Fruit fly (Drosophila melanogaster) whole organism, embryonic: ENCODE measurements around the gene CG17327.
A peak's percentile ranks its signal among the peaks of the same experiment; 100 is the strongest.

Source experiments
- Blimp-1 ChIP-seq: fragments of 200-800 bp; sonication (Bioruptor generic); optimal IDR thresholded peaks from 3 replicates; lab custom pipeline; 2018; ENCODE audit warnings: missing biosample characterization, missing genetic modification characterization, mild to moderate bottlenecking, moderate library complexity, missing genetic modification reagents
- CG14050 ChIP-seq: fragments of 200-800 bp; sonication (Bioruptor generic); IDR thresholded peaks from 3 replicates; pipeline ENCODE4 v1.3.6; 2022; ENCODE audit warnings: missing biosample characterization, missing genetic modification characterization
- CG15269 ChIP-seq: fragments of 200-800 bp; sonication (Bioruptor generic); optimal IDR thresholded peaks from 2 replicates; lab custom pipeline; 2018; ENCODE audit warnings: missing biosample characterization, mild to moderate bottlenecking, missing genetic modification characterization, moderate library complexity
- CG1603 ChIP-seq: fragments of 200-800 bp; sonication (Bioruptor generic); optimal IDR thresholded peaks from 2 replicates; lab custom pipeline; 2019; ENCODE audit warnings: missing biosample characterization, mild to moderate bottlenecking, missing genetic modification characterization, moderate library complexity
- CG2199 ChIP-seq: fragments of 200-800 bp; sonication (Bioruptor generic); IDR thresholded peaks from 3 replicates; pipeline ENCODE4 v1.3.6; 2022; ENCODE audit warnings: missing biosample characterization, missing genetic modification characterization
- CG2712 ChIP-seq: fragments of 200-800 bp; optimal IDR thresholded peaks from 3 replicates; lab custom pipeline; 2019; ENCODE audit warnings: missing biosample characterization, mild to moderate bottlenecking, missing genetic modification characterization, moderate library complexity
- CG34376 ChIP-seq: fragments of 200-800 bp; sonication (Bioruptor generic); optimal IDR thresholded peaks from 2 replicates; lab custom pipeline; 2018; ENCODE audit warnings: missing biosample characterization, mild to moderate bottlenecking, missing genetic modification characterization
- CG34422 ChIP-seq: fragments of 200-800 bp; sonication (Bioruptor generic); IDR thresholded peaks from 3 replicates; pipeline ENCODE4 v1.3.6; 2022; ENCODE audit warnings: missing biosample characterization, missing genetic modification characterization
- CG5953 ChIP-seq: fragments of 200-800 bp; sonication (Bioruptor generic); IDR thresholded peaks from 2 replicates; pipeline ENCODE4 v1.3.6; 2022; ENCODE audit warnings: missing biosample characterization, missing genetic modification characterization
- CG6272 ChIP-seq: fragments of 200-800 bp; sonication (Bioruptor generic); IDR thresholded peaks from 2 replicates; pipeline ENCODE4 v1.3.6; 2022; ENCODE audit warnings: missing biosample characterization, missing genetic modification characterization
- CG8290 ChIP-seq, 3 experiments: fragments of 200-800 bp; sonication (Bioruptor generic); optimal IDR thresholded peaks; 2 replicates each; lab custom pipeline; 2016 to 2019; ENCODE audit warnings: missing biosample characterization in 3 of 3, missing genetic modification characterization in 3 of 3, mild to moderate bottlenecking in 2 of 3, moderate library complexity in 1 of 3
- CG9215 ChIP-seq: fragments of 200-800 bp; sonication (Bioruptor generic); IDR thresholded peaks from 2 replicates; pipeline ENCODE4 v1.3.6; 2022; ENCODE audit warnings: missing biosample characterization, missing genetic modification characterization
- Deaf1 ChIP-seq: fragments of 200-800 bp; optimal IDR thresholded peaks from 3 replicates; lab custom pipeline; 2019; ENCODE audit warnings: missing biosample characterization, mild to moderate bottlenecking, missing genetic modification characterization, moderate library complexity
- Dll ChIP-seq: fragments of 200-800 bp; sonication (Bioruptor generic); IDR thresholded peaks from 4 replicates; pipeline ENCODE4 v1.3.6; 2022; ENCODE audit warnings: missing biosample characterization, missing genetic modification characterization; ENCODE audit not compliant: partially characterized antibody
- Dp ChIP-seq: fragments of 200-800 bp; sonication (Bioruptor generic); optimal IDR thresholded peaks from 2 replicates; lab custom pipeline; 2018; ENCODE audit warnings: missing biosample characterization, mild to moderate bottlenecking, missing genetic modification characterization, moderate library complexity
- Drgx ChIP-seq: fragments of 200-800 bp; sonication (Bioruptor generic); IDR thresholded peaks from 2 replicates; pipeline ENCODE4 v1.3.6; 2022; ENCODE audit warnings: missing biosample characterization, missing genetic modification characterization
- GATAe ChIP-seq: fragments of 200-800 bp; sonication (Bioruptor generic); conservative IDR thresholded peaks from 2 replicates; pipeline ENCODE4 v1.3.6; 2022; ENCODE audit warnings: missing biosample characterization, missing genetic modification characterization
- Med ChIP-seq: fragments of 200-800 bp; sonication (Bioruptor generic); peaks from one replicate; lab custom pipeline; 2016; ENCODE audit warnings: missing biosample characterization, missing genetic modification characterization, mild to moderate bottlenecking, inconsistent platforms, moderate library complexity
- Pdp1 ChIP-seq, 2 experiments: fragments of 200-800 bp; sonication (Bioruptor generic); optimal IDR thresholded peaks; 3 replicates each; lab custom pipeline; 2016; ENCODE audit warnings: missing biosample characterization in 2 of 2, missing genetic modification characterization in 2 of 2, mild to moderate bottlenecking in 1 of 2, moderate library complexity in 1 of 2
- Ptx1 ChIP-seq: fragments of 200-800 bp; sonication (Bioruptor generic); IDR thresholded peaks from 2 replicates; pipeline ENCODE4 v1.3.6; 2022; ENCODE audit warnings: missing biosample characterization, missing genetic modification characterization
- Rfx ChIP-seq: fragments of 200-800 bp; sonication (Bioruptor generic); IDR thresholded peaks from 2 replicates; pipeline ENCODE4 v1.3.6; 2022; ENCODE audit warnings: missing biosample characterization, missing genetic modification characterization
- Sox102F ChIP-seq: fragments of 200-800 bp; sonication (Bioruptor generic); optimal IDR thresholded peaks from 2 replicates; lab custom pipeline; 2018; ENCODE audit warnings: missing biosample characterization, mild to moderate bottlenecking, missing genetic modification characterization, moderate library complexity
- Ssrp ChIP-seq: fragments of 200-800 bp; sonication (Bioruptor generic); optimal IDR thresholded peaks from 2 replicates; lab custom pipeline; 2018; ENCODE audit warnings: missing biosample characterization, mild to moderate bottlenecking, missing genetic modification characterization, moderate library complexity
- ara ChIP-seq: fragments of 200-800 bp; sonication (Bioruptor generic); IDR thresholded peaks from 2 replicates; pipeline ENCODE4 v1.3.6; 2022; ENCODE audit warnings: missing biosample characterization, missing genetic modification characterization
- crol ChIP-seq: fragments of 200-800 bp; sonication (Bioruptor generic); IDR thresholded peaks from 2 replicates; pipeline ENCODE4 v1.3.6; 2022; ENCODE audit warnings: missing biosample characterization, missing genetic modification characterization
- cwo ChIP-seq: fragments of 200-800 bp; sonication (Bioruptor generic); optimal IDR thresholded peaks from 3 replicates; lab custom pipeline; 2017; ENCODE audit warnings: missing biosample characterization, missing genetic modification characterization, mild to moderate bottlenecking, moderate library complexity, missing genetic modification reagents
- danr ChIP-seq: fragments of 200-800 bp; sonication (Bioruptor generic); IDR thresholded peaks from 2 replicates; pipeline ENCODE4 v1.3.6; 2022; ENCODE audit warnings: missing biosample characterization, missing genetic modification characterization
- dmrt99B ChIP-seq: fragments of 200-800 bp; sonication (Bioruptor generic); optimal IDR thresholded peaks from 2 replicates; lab custom pipeline; 2018; ENCODE audit warnings: missing biosample characterization, mild to moderate bottlenecking, missing genetic modification characterization, moderate library complexity
- fd102C ChIP-seq: fragments of 200-800 bp; sonication (Bioruptor generic); optimal IDR thresholded peaks from 2 replicates; lab custom pipeline; 2018; ENCODE audit warnings: missing biosample characterization, mild to moderate bottlenecking, missing genetic modification characterization, moderate library complexity
- jing ChIP-seq: fragments of 200-800 bp; sonication (Bioruptor generic); optimal IDR thresholded peaks from 2 replicates; lab custom pipeline; 2018; ENCODE audit warnings: missing biosample characterization, mild to moderate bottlenecking, missing genetic modification characterization
- lab ChIP-seq: fragments of 200-800 bp; sonication (Bioruptor generic); optimal IDR thresholded peaks from 3 replicates; lab custom pipeline; 2017; ENCODE audit warnings: missing biosample characterization, missing genetic modification characterization, mild to moderate bottlenecking, moderate library complexity, missing genetic modification reagents
- lov ChIP-seq, 2 experiments: fragments of 200-800 bp in 1 of 2; fragments of >200 bp in 1 of 2; sonication (Bioruptor generic) in 1 of 2; IDR thresholded peaks in 1 of 2; optimal IDR thresholded peaks in 1 of 2; 2 replicates in 1 of 2; 3 replicates in 1 of 2; pipeline versions ENCODE4 v1.3.6 to Lab custom; 2017 to 2022; ENCODE audit warnings: missing biosample characterization in 1 of 2, missing genetic modification characterization in 1 of 2
- prd ChIP-seq, 3 experiments: fragments of >200 bp in 2 of 3; fragments of 200-800 bp in 1 of 3; sonication (Bioruptor generic) in 1 of 3; optimal IDR thresholded peaks in 2 of 3; IDR thresholded peaks in 1 of 3; 2 replicates in 2 of 3; 3 replicates in 1 of 3; pipeline versions ENCODE4 v1.3.6 to Lab custom; 2017 to 2022; ENCODE audit warnings: missing biosample characterization in 1 of 3, missing genetic modification characterization in 1 of 3
- sc ChIP-seq, 3 experiments: fragments of >200 bp in 2 of 3; fragments of 200-800 bp in 1 of 3; sonication (Bioruptor generic) in 1 of 3; optimal IDR thresholded peaks; 2 replicates in 2 of 3; 3 replicates in 1 of 3; lab custom pipeline; 2017; ENCODE audit warnings: mild to moderate bottlenecking in 1 of 3, missing biosample characterization in 1 of 3, missing genetic modification characterization in 1 of 3, missing genetic modification reagents in 1 of 3
- sens ChIP-seq: fragments of 200-800 bp; sonication (Bioruptor generic); peaks from one replicate; lab custom pipeline; 2016; ENCODE audit warnings: missing biosample characterization, missing genetic modification characterization
- ssp ChIP-seq: fragments of 200-800 bp; sonication (Bioruptor generic); IDR thresholded peaks from 2 replicates; pipeline ENCODE4 v1.3.6; 2022; ENCODE audit warnings: missing biosample characterization, missing genetic modification characterization
- tin ChIP-seq: fragments of 200-800 bp; sonication (Bioruptor generic); optimal IDR thresholded peaks from 3 replicates; lab custom pipeline; 2016; ENCODE audit warnings: missing biosample characterization, missing genetic modification characterization
- tll ChIP-seq, 2 experiments: fragments of 200-800 bp in 1 of 2; fragments of >200 bp in 1 of 2; sonication (Bioruptor generic) in 1 of 2; optimal IDR thresholded peaks; 2 replicates each; lab custom pipeline; 2017 to 2019; ENCODE audit warnings: missing biosample characterization in 2 of 2, missing genetic modification characterization in 2 of 2, mild to moderate bottlenecking in 1 of 2, moderate library complexity in 1 of 2
- toy ChIP-seq: fragments of 200-800 bp; sonication (Bioruptor generic); IDR thresholded peaks from 2 replicates; pipeline ENCODE4 v1.3.6; 2022; ENCODE audit warnings: missing biosample characterization, missing genetic modification characterization
- twi ChIP-seq: fragments of 200-800 bp; optimal IDR thresholded peaks from 2 replicates; lab custom pipeline; 2019; ENCODE audit warnings: missing biosample characterization, mild to moderate bottlenecking, missing genetic modification characterization, moderate library complexity

The CG17327 gene

DNA sequence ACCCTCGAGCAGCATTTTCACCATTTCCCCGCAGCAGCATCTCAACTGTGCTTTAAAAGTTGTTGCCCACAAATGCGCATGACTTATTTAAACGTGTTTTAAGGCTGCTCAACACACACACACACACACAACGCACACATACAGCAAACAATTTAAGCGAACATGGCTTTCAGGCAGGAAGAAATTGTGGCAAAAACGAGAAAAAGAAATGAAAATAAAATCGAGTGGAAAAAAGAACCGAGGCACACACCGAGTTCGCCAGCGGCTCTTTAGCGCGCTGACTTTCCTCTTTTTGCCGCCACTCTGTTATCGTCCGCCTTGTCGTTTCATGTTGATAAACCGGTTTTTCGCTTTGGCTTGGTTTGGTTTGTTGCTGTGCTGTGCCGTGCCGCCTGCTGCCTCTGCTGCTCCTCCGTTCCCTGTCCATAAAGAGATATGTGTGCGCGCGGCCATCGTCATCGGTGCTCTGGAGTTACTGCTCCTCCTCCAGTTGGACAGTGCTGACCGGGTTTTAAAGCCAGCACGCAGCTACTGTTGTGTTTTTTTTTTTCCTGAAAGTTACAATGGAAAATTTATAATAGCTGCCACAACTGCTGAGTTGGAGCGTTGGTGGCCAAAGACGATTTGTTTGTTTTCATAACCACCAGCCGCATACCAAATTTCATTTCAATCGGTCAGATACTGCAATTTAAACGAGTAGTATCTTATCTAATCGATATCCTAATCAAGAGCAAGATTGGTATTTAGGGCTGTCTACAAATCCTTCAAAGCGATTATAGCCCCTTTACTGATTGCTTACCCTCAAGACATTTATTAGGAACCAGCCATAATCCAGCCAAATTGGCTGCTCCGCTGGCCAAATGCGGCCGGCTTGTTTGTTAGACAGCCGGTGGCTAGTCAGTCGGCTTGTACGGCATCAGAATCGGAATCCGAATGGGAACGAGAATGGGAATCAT lies 18.6 kb upstream of the CG17327 start (continued):
- TF ChIP-seq tll (GFP tag; optimal IDR thresholded peaks at IDR 0.05; lab: Kevin White, UChicago), result no peak
- TF ChIP-seq sc (optimal IDR thresholded peaks at IDR 0.05; lab: Kevin White, UChicago), result no peak
- TF ChIP-seq sc (GFP tag; optimal IDR thresholded peaks at IDR 0.05; lab: Kevin White, UChicago), result no peak
- TF ChIP-seq CG34376 (GFP tag; lab: Kevin White, UChicago), result peak; percentile 34
- no peak for TF ChIP-seq toy (GFP tag; lab: Robert Waterston, UW)
- TF ChIP-seq danr, result no peak

dm6 chr3R:13015402-13015801 lies 17.9 kb upstream of the CG17327 start:
- no peak for TF ChIP-seq lov (optimal IDR thresholded peaks at IDR 0.05; lab: Kevin White, UChicago)
- TF ChIP-seq lov (GFP tag; IDR thresholded peaks at IDR 0.05; lab: Robert Waterston, UW), result no peak
- no peak for TF ChIP-seq fd102C (GFP tag; lab: Kevin White, UChicago)
- TF ChIP-seq crol, result peak; percentile 63
- peak; percentile 5 for TF ChIP-seq Dp (GFP tag; lab: Kevin White, UChicago)
- 0 out of 3 replicates have a peak, but pooled peaks have one; percentile 12 for TF ChIP-seq CG2199 (GFP tag; lab: Robert Waterston, UW)
- 0 out of 4 replicates have a peak, but pooled peaks have one; percentile 20 for TF ChIP-seq Dll (GFP tag; lab: Robert Waterston, UW)
- peak; percentile 0 for TF ChIP-seq Med (GFP tag; lab: Kevin White, UChicago)
- TF ChIP-seq Deaf1 (tag; lab: Kevin White, UChicago), result peak; percentile 52
- peak in 1 of 2 experiments; percentile 19 for TF ChIP-seq Pdp1 (GFP tag; optimal IDR thresholded peaks at IDR 0.05; lab: Kevin White, UChicago)
- TF ChIP-seq Blimp-1 (GFP tag; lab: Kevin White, UChicago), result peak; percentile 57
- TF ChIP-seq Ssrp (tag; lab: Kevin White, UChicago), result no peak
- peak; percentile 20; the same call in 1 of the 3 replicates for TF ChIP-seq CG34422 (GFP tag; lab: Robert Waterston, UW)
- TF ChIP-seq ssp, result no peak

DNA sequence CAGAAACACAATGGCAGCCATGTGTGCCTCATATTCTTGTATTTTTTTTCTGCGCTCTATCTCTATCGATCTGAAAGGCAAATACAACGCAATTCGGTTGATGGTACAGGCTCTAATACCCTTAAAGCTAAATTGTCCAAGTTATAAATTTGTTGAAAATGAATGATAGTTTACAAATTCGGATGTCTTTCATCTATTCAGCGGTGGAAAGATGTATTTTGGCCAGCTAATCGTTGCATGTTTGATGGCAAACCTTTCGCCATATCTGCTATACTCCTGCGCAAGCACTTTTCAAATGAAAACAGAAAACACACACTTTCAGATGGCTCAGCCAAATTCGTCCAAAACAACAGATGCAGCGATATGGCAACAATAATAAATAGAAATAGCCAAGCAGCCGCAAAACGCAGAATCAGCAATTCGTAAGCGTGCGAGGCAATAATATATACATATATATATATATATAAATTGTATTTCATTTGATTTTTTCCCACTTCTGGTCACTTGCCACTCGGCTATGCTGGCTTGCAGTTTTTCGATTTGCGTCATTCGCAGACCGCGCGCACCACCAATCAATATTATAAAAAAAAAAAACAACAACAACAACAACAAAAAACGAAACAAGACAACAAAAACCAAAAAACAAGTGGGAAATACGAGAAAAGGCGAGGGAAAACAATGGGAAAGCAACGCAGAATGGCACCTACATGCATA lies 16.8 kb upstream of the CG17327 start:
- TF ChIP-seq lab (GFP tag; lab: Kevin White, UChicago) (peak; percentile 5), prd (optimal IDR thresholded peaks at IDR 0.05; lab: Kevin White, UChicago) (no peak), prd (GFP tag; IDR thresholded peaks at IDR 0.05; lab: Robert Waterston, UW) (peak; percentile 56; the same call in 2 of the 3 replicates), twi (tag; lab: Kevin White, UChicago) (peak; percentile 37), CG9215 (GFP tag; lab: Robert Waterston, UW) (peak; percentile 26; the same call in 1 of the 2 replicates), Rfx (GFP tag; lab: Robert Waterston, UW) (peak; percentile 43), CG15269 (tag; lab: Kevin White, UChicago) (peak; percentile 46), Ptx1 (GFP tag; lab: Robert Waterston, UW) (peak; percentile 12; the same call in 1 of the 2 replicates), sens (GFP tag; lab: Kevin White, UChicago) (peak; percentile 40), CG14050 (GFP tag; lab: Robert Waterston, UW) (peak; percentile 16; the same call in 1 of the 3 replicates), CG2712 (peak; percentile 1), CG5953 (GFP tag; lab: Robert Waterston, UW) (no peak), CG1603 (tag; lab: Kevin White, UChicago) (peak; percentile 33), Sox102F (GFP tag; lab: Kevin White, UChicago) (peak; percentile 6), tin (no peak), CG8290 (GFP tag; optimal IDR thresholded peaks at IDR 0.05; lab: Kevin White, UChicago) (no peak), CG8290 (tag; optimal IDR thresholded peaks at IDR 0.05; lab: Kevin White, UChicago) (peak in 1 of 2 experiments; percentile 41), jing (GFP tag; lab: Kevin White, UChicago) (no peak), dmrt99B (tag; lab: Kevin White, UChicago) (peak; percentile 27), cwo (GFP tag; lab: Kevin White, UChicago) (peak; percentile 13), Drgx (GFP tag; lab: Robert Waterston, UW) (peak; percentile 55), lov (optimal IDR thresholded peaks at IDR 0.05; lab: Kevin White, UChicago) (no peak), lov (GFP tag; IDR thresholded peaks at IDR 0.05; lab: Robert Waterston, UW) (no peak), ara (GFP tag; lab: Robert Waterston, UW) (0 out of 2 replicates have a peak, but pooled peaks have one; percentile 33), GATAe (GFP tag; lab: Robert Waterston, UW) (no peak), CG6272 (GFP tag; lab: Robert Waterston, UW) (no peak)
